Fruit fly (Drosophila melanogaster) whole organism, embryonic: ENCODE measurements around the gene AnxB9.

Source experiments
- Abd-B ChIP-seq: fragments of 200-800 bp; sonication (Bioruptor generic); optimal IDR thresholded peaks from 2 replicates; lab custom pipeline; 2018; ENCODE audit warnings: missing biosample characterization, mild to moderate bottlenecking, missing genetic modification characterization, moderate library complexity
- Asciz ChIP-seq: fragments of 200-800 bp; sonication (Bioruptor generic); optimal IDR thresholded peaks from 2 replicates; lab custom pipeline; 2017; ENCODE audit warnings: missing biosample characterization, mild to moderate bottlenecking, missing genetic modification characterization, missing genetic modification reagents
- Atf6 ChIP-seq: fragments of 200-800 bp; sonication (Bioruptor generic); IDR thresholded peaks from 2 replicates; pipeline ENCODE4 v1.3.6; 2022; ENCODE audit warnings: missing biosample characterization, missing genetic modification characterization
- CG1024 ChIP-seq: fragments of 200-800 bp; sonication (Bioruptor generic); IDR thresholded peaks from 2 replicates; pipeline ENCODE4 v1.3.6; 2022; ENCODE audit warnings: missing biosample characterization, missing genetic modification characterization
- CG12299 ChIP-seq: fragments of 200-800 bp; sonication (Bioruptor generic); optimal IDR thresholded peaks from 2 replicates; lab custom pipeline; 2018; ENCODE audit warnings: missing biosample characterization, mild to moderate bottlenecking, missing genetic modification characterization
- CG13894 ChIP-seq: fragments of 200-800 bp; sonication (Bioruptor generic); optimal IDR thresholded peaks from 3 replicates; lab custom pipeline; 2018; ENCODE audit warnings: missing biosample characterization, mild to moderate bottlenecking, missing genetic modification characterization, moderate library complexity
- CG14860 ChIP-seq: fragments of 200-800 bp; sonication (Bioruptor generic); IDR thresholded peaks from 3 replicates; pipeline ENCODE4 v1.3.6; 2022; ENCODE audit warnings: missing biosample characterization, missing genetic modification characterization; ENCODE audit not compliant: partially characterized antibody
- CG15011 ChIP-seq: fragments of 200-800 bp; sonication (Bioruptor generic); optimal IDR thresholded peaks from 3 replicates; lab custom pipeline; 2018; ENCODE audit warnings: missing biosample characterization, mild to moderate bottlenecking, missing genetic modification characterization
- CG16815 ChIP-seq: fragments of 200-800 bp; sonication (Bioruptor generic); optimal IDR thresholded peaks from 3 replicates; lab custom pipeline; 2017; ENCODE audit warnings: missing biosample characterization, mild to moderate bottlenecking, missing genetic modification characterization
- CG2116 ChIP-seq: fragments of 200-800 bp; sonication (Bioruptor generic); optimal IDR thresholded peaks from 3 replicates; lab custom pipeline; 2018; ENCODE audit warnings: missing biosample characterization, mild to moderate bottlenecking, missing genetic modification characterization
- CG2129 ChIP-seq: fragments of 200-800 bp; sonication (Bioruptor generic); IDR thresholded peaks from 2 replicates; pipeline ENCODE4 v1.3.6; 2022; ENCODE audit warnings: missing biosample characterization, missing genetic modification characterization; ENCODE audit not compliant: partially characterized antibody
- CG30020 ChIP-seq: fragments of 200-800 bp; optimal IDR thresholded peaks from 2 replicates; lab custom pipeline; 2019; ENCODE audit warnings: missing biosample characterization, mild to moderate bottlenecking, missing genetic modification characterization, moderate library complexity
- CG30431 ChIP-seq: fragments of 200-800 bp; sonication (Bioruptor generic); optimal IDR thresholded peaks from 2 replicates; lab custom pipeline; 2017; ENCODE audit warnings: missing biosample characterization, missing genetic modification characterization
- CG3065 ChIP-seq: fragments of 200-800 bp; sonication (Bioruptor generic); optimal IDR thresholded peaks from 2 replicates; lab custom pipeline; 2016; ENCODE audit warnings: missing biosample characterization, missing genetic modification characterization
- CG32767 ChIP-seq: fragments of 200-800 bp; sonication (Bioruptor generic); IDR thresholded peaks from 2 replicates; pipeline ENCODE4 v1.3.6; 2022; ENCODE audit warnings: missing biosample characterization, missing genetic modification characterization
- CG4282 ChIP-seq: fragments of 200-800 bp; sonication (Bioruptor generic); optimal IDR thresholded peaks from 2 replicates; lab custom pipeline; 2016; ENCODE audit warnings: missing biosample characterization, missing genetic modification characterization
- CG4328 ChIP-seq: fragments of 200-800 bp; sonication (Bioruptor generic); optimal IDR thresholded peaks from 3 replicates; lab custom pipeline; 2017; ENCODE audit warnings: missing biosample characterization, missing genetic modification reagents, missing genetic modification characterization
- CG4854 ChIP-seq: fragments of 200-800 bp; sonication (Bioruptor generic); optimal IDR thresholded peaks from 2 replicates; lab custom pipeline; 2016; ENCODE audit warnings: missing biosample characterization, missing genetic modification characterization, inconsistent platforms
- CG6654 ChIP-seq: fragments of 200-800 bp; sonication (Bioruptor generic); optimal IDR thresholded peaks from 2 replicates; lab custom pipeline; 2017; ENCODE audit warnings: missing biosample characterization, mild to moderate bottlenecking, missing genetic modification characterization
- CHES-1-like ChIP-seq: fragments of 200-800 bp; sonication (Bioruptor generic); optimal IDR thresholded peaks from 2 replicates; lab custom pipeline; 2016; ENCODE audit warnings: missing biosample characterization, missing genetic modification characterization
- CTCF ChIP-seq: fragments of 200-800 bp; sonication (Bioruptor generic); optimal IDR thresholded peaks from 2 replicates; lab custom pipeline; 2017; ENCODE audit warnings: missing biosample characterization, mild to moderate bottlenecking, missing genetic modification characterization, moderate library complexity
- Dref ChIP-seq: fragments of 200-800 bp; sonication (Bioruptor generic); IDR thresholded peaks from 2 replicates; pipeline ENCODE4 v1.3.6; 2022; ENCODE audit warnings: missing biosample characterization, missing genetic modification characterization
- Fer2 ChIP-seq: fragments of 200-800 bp; sonication (Bioruptor generic); optimal IDR thresholded peaks from 2 replicates; lab custom pipeline; 2018; ENCODE audit warnings: missing biosample characterization, mild to moderate bottlenecking, missing genetic modification characterization, moderate library complexity
- Hand ChIP-seq: fragments of 200-800 bp; sonication (Bioruptor generic); optimal IDR thresholded peaks from 2 replicates; lab custom pipeline; 2017; ENCODE audit warnings: mild to moderate bottlenecking, missing biosample characterization, missing genetic modification reagents, missing genetic modification characterization
- Mes4 ChIP-seq: fragments of 200-800 bp; sonication (Bioruptor generic); optimal IDR thresholded peaks from 2 replicates; lab custom pipeline; 2016; ENCODE audit warnings: missing biosample characterization, missing genetic modification characterization
- NFAT ChIP-seq: fragments of 200-800 bp; sonication (Bioruptor generic); IDR thresholded peaks from 2 replicates; pipeline ENCODE4 v1.3.6; 2022; ENCODE audit warnings: missing biosample characterization, missing genetic modification characterization
- Optix ChIP-seq: fragments of 200-800 bp; sonication (Bioruptor generic); IDR thresholded peaks from 3 replicates; pipeline ENCODE4 v1.3.6; 2022; ENCODE audit warnings: missing biosample characterization, missing genetic modification characterization
- Side ChIP-seq: fragments of 200-800 bp; sonication (Bioruptor generic); optimal IDR thresholded peaks from 2 replicates; lab custom pipeline; 2016; ENCODE audit warnings: missing biosample characterization, missing genetic modification characterization
- Usf ChIP-seq: fragments of 200-800 bp; sonication (Bioruptor generic); optimal IDR thresholded peaks from 2 replicates; lab custom pipeline; 2017; ENCODE audit warnings: missing genotype, missing biosample characterization, missing genetic modification characterization
- Xbp1 ChIP-seq: fragments of 200-800 bp; sonication (Bioruptor generic); optimal IDR thresholded peaks from 3 replicates; lab custom pipeline; 2016; ENCODE audit warnings: missing biosample characterization, mild to moderate bottlenecking, missing genetic modification characterization
- Xrp1 ChIP-seq: fragments of 200-800 bp; sonication (Bioruptor generic); IDR thresholded peaks from 2 replicates; pipeline ENCODE4 v1.3.6; 2022; ENCODE audit warnings: missing biosample characterization, missing genetic modification characterization
- bsh ChIP-seq, 2 experiments: fragments of 200-800 bp; sonication (Bioruptor generic); optimal IDR thresholded peaks; 2 replicates each; lab custom pipeline; 2017 to 2018; ENCODE audit warnings: mild to moderate bottlenecking in 2 of 2, missing biosample characterization in 2 of 2, missing genetic modification characterization in 2 of 2, moderate library complexity in 1 of 2
- crc ChIP-seq: fragments of 200-800 bp; sonication (Bioruptor generic); optimal IDR thresholded peaks from 2 replicates; lab custom pipeline; 2016; ENCODE audit warnings: missing biosample characterization, missing genetic modification characterization
- crp ChIP-seq, 2 experiments: fragments of 200-800 bp; sonication (Bioruptor generic); optimal IDR thresholded peaks; 2 replicates in 1 of 2; 3 replicates in 1 of 2; lab custom pipeline; 2017; ENCODE audit warnings: missing biosample characterization in 2 of 2, missing genetic modification characterization in 2 of 2, mild to moderate bottlenecking in 1 of 2, moderate library complexity in 1 of 2
- dan ChIP-seq: fragments of 200-800 bp; sonication (Bioruptor generic); IDR thresholded peaks from 2 replicates; pipeline ENCODE4 v1.3.6; 2022; ENCODE audit warnings: missing biosample characterization, missing genetic modification characterization
- fu2 ChIP-seq: fragments of 200-800 bp; sonication (Bioruptor generic); optimal IDR thresholded peaks from 2 replicates; lab custom pipeline; 2016; ENCODE audit warnings: missing biosample characterization, missing genetic modification characterization
- ind ChIP-seq: fragments of 200-800 bp; sonication (Bioruptor generic); optimal IDR thresholded peaks from 3 replicates; lab custom pipeline; 2016; ENCODE audit warnings: missing biosample characterization, missing genetic modification characterization
- jigr1 ChIP-seq: fragments of 200-800 bp; sonication (Bioruptor generic); IDR thresholded peaks from 3 replicates; pipeline ENCODE4 v1.3.6; 2022; ENCODE audit warnings: missing biosample characterization, missing genetic modification characterization
- jing ChIP-seq: fragments of 200-800 bp; sonication (Bioruptor generic); optimal IDR thresholded peaks from 2 replicates; lab custom pipeline; 2018; ENCODE audit warnings: missing biosample characterization, mild to moderate bottlenecking, missing genetic modification characterization
- klu ChIP-seq: fragments of 200-800 bp; sonication (Bioruptor generic); IDR thresholded peaks from 2 replicates; pipeline ENCODE4 v1.3.6; 2022; ENCODE audit warnings: missing biosample characterization, missing genetic modification characterization
- mam ChIP-seq: fragments of 200-800 bp; sonication (Bioruptor generic); optimal IDR thresholded peaks from 3 replicates; lab custom pipeline; 2016; ENCODE audit warnings: missing biosample characterization, missing genetic modification characterization
- pita ChIP-seq: fragments of 200-800 bp; sonication (Bioruptor generic); optimal IDR thresholded peaks from 2 replicates; lab custom pipeline; 2017; ENCODE audit warnings: missing biosample characterization, mild to moderate bottlenecking, missing genetic modification characterization
- ranshi ChIP-seq: fragments of 200-800 bp; sonication (Bioruptor generic); IDR thresholded peaks from 2 replicates; pipeline ENCODE4 v1.3.6; 2022; ENCODE audit warnings: missing biosample characterization, missing genetic modification characterization
- sc ChIP-seq, 3 experiments: fragments of >200 bp in 2 of 3; fragments of 200-800 bp in 1 of 3; sonication (Bioruptor generic) in 1 of 3; optimal IDR thresholded peaks; 2 replicates in 2 of 3; 3 replicates in 1 of 3; lab custom pipeline; 2017; ENCODE audit warnings: mild to moderate bottlenecking in 1 of 3, missing biosample characterization in 1 of 3, missing genetic modification characterization in 1 of 3, missing genetic modification reagents in 1 of 3
- schlank ChIP-seq: fragments of 200-800 bp; sonication (Bioruptor generic); optimal IDR thresholded peaks from 2 replicates; lab custom pipeline; 2018; ENCODE audit warnings: missing biosample characterization, mild to moderate bottlenecking, missing genetic modification characterization
- slou ChIP-seq: fragments of 200-800 bp; sonication (Bioruptor generic); optimal IDR thresholded peaks from 3 replicates; lab custom pipeline; 2016; ENCODE audit warnings: missing biosample characterization, missing genetic modification characterization
- sob ChIP-seq: fragments of 200-800 bp; sonication (Bioruptor generic); IDR thresholded peaks from 2 replicates; pipeline ENCODE4 v1.3.6; 2022; ENCODE audit warnings: missing biosample characterization, missing genetic modification characterization
- sqz ChIP-seq: fragments of 200-800 bp; sonication (Bioruptor generic); optimal IDR thresholded peaks from 3 replicates; lab custom pipeline; 2018; ENCODE audit warnings: missing biosample characterization, mild to moderate bottlenecking, missing genetic modification characterization
- ssp ChIP-seq: fragments of 200-800 bp; sonication (Bioruptor generic); IDR thresholded peaks from 2 replicates; pipeline ENCODE4 v1.3.6; 2022; ENCODE audit warnings: missing biosample characterization, missing genetic modification characterization
- tna ChIP-seq: fragments of 200-800 bp; sonication (Bioruptor generic); IDR thresholded peaks from 2 replicates; pipeline ENCODE4 v1.3.6; 2022; ENCODE audit warnings: missing biosample characterization, missing genetic modification characterization; ENCODE audit not compliant: partially characterized antibody

The AnxB9 gene

dm6 chr3R:21017464-21018080 lies 47.5 kb upstream of the AnxB9 start, which contains the start of gene Rlip (continued):
- TF ChIP-seq schlank (no peak), CG12299 (tag; lab: Kevin White, UChicago) (no peak), CTCF (peak; percentile 97), crp (GFP tag; optimal IDR thresholded peaks at IDR 0.05; lab: Kevin White, UChicago) (peak in 1 of 2 experiments; percentile 53), mam (GFP tag; lab: Kevin White, UChicago) (peak; percentile 74), Xbp1 (peak; percentile 53), Fer2 (tag; lab: Kevin White, UChicago) (no peak), sqz (no peak), CG4282 (GFP tag; lab: Kevin White, UChicago) (peak; percentile 49), CG32767 (GFP tag; lab: Robert Waterston, UW) (no peak), CG6654 (GFP tag; lab: Kevin White, UChicago) (no peak), CG30020 (tag; lab: Kevin White, UChicago) (no peak), sc (optimal IDR thresholded peaks at IDR 0.05; lab: Kevin White, UChicago) (no peak), sc (GFP tag; optimal IDR thresholded peaks at IDR 0.05; lab: Kevin White, UChicago) (no peak), Mes4 (GFP tag; lab: Kevin White, UChicago) (no peak), crc (no peak), pita (GFP tag; lab: Kevin White, UChicago) (no peak), ranshi (peak; percentile 51; the same call in 1 of the 2 replicates), tna (GFP tag; lab: Robert Waterston, UW) (peak; percentile 45; the same call in 1 of the 2 replicates), slou (GFP tag; lab: Kevin White, UChicago) (peak; percentile 50), Hand (GFP tag; lab: Kevin White, UChicago) (no peak), CG3065 (GFP tag; lab: Kevin White, UChicago) (no peak), Xrp1 (GFP tag; lab: Robert Waterston, UW) (peak; percentile 40; the same call in 1 of the 2 replicates), CHES-1-like (GFP tag; lab: Kevin White, UChicago) (peak; percentile 63), klu (GFP tag; lab: Robert Waterston, UW) (peak; percentile 29; the same call in 1 of the 2 replicates), NFAT (peak; percentile 75), CG15011 (GFP tag; lab: Kevin White, UChicago) (no peak), bsh (GFP tag; optimal IDR thresholded peaks at IDR 0.05; lab: Kevin White, UChicago) (no peak), CG4854 (GFP tag; lab: Kevin White, UChicago) (peak; percentile 44), CG16815 (GFP tag; lab: Kevin White, UChicago) (no peak), Asciz (GFP tag; lab: Kevin White, UChicago) (no peak), ind (peak; percentile 41), Optix (GFP tag; lab: Robert Waterston, UW) (no peak), CG2116 (peak; percentile 65), CG30431 (GFP tag; lab: Kevin White, UChicago) (no peak), Abd-B (GFP tag; lab: Kevin White, UChicago) (peak; percentile 48), CG14860 (GFP tag; lab: Robert Waterston, UW) (0 out of 3 replicates have a peak, but pooled peaks have one; percentile 34), sob (peak; percentile 80), Usf (GFP tag; lab: Kevin White, UChicago) (no peak), CG4328 (GFP tag; lab: Kevin White, UChicago) (no peak), jigr1 (no peak), Dref (GFP tag; lab: Robert Waterston, UW) (peak; percentile 91), CG13894 (peak; percentile 9), jing (GFP tag; lab: Kevin White, UChicago) (no peak), Side (GFP tag; lab: Kevin White, UChicago) (peak; percentile 65), CG2129 (GFP tag; lab: Robert Waterston, UW) (no peak), ssp (peak; percentile 60), CG1024 (GFP tag; lab: Robert Waterston, UW) (no peak), fu2 (GFP tag; lab: Kevin White, UChicago) (peak; percentile 38), dan (GFP tag; lab: Robert Waterston, UW) (no peak), Atf6 (GFP tag; lab: Robert Waterston, UW) (no peak)
